Worm (Caenorhabditis elegans) whole organism, early embryonic: Measurements from ENCODE around the gene nhr-212.

Experiments
- B0310.2 ChIP-seq: sonication (generic microtip); optimal IDR thresholded peaks from 2 replicates; lab custom pipeline; 2016; ENCODE audit warnings: mild to moderate bottlenecking, missing genetic modification characterization, missing compliant biosample characterization
- F13C5.2 ChIP-seq: sonication (generic microtip); optimal IDR thresholded peaks from 2 replicates; lab custom pipeline; 2017; ENCODE audit warnings: mild to moderate bottlenecking, missing genetic modification characterization, inconsistent platforms, missing compliant biosample characterization
- aly-1 ChIP-seq: sonication (generic microtip); optimal IDR thresholded peaks from 2 replicates; lab custom pipeline; 2016; ENCODE audit warnings: missing genetic modification characterization, missing compliant biosample characterization
- ama-1 ChIP-seq: fragments of 150-350 bp; optimal IDR thresholded peaks from 2 replicates; lab custom pipeline; 2014
- ceh-13 ChIP-seq: fragments of 200-800 bp; sonication (Bioruptor generic); optimal IDR thresholded peaks from 2 replicates; lab custom pipeline; 2018; ENCODE audit warnings: mild to moderate bottlenecking, missing genetic modification characterization, missing compliant biosample characterization
- ceh-36 ChIP-seq: sonication (generic microtip); optimal IDR thresholded peaks from 2 replicates; lab custom pipeline; 2016; ENCODE audit warnings: missing genetic modification characterization, inconsistent platforms, missing compliant biosample characterization
- ets-7 ChIP-seq: sonication (generic microtip); optimal IDR thresholded peaks from 2 replicates; lab custom pipeline; 2016; ENCODE audit warnings: missing genotype, missing genetic modification characterization, missing compliant biosample characterization
- flt-1 ChIP-seq: fragments of 200-800 bp; sonication (Bioruptor generic); IDR thresholded peaks from 2 replicates; pipeline ENCODE4 v1.3.6; 2022; ENCODE audit warnings: missing genetic modification characterization, missing compliant biosample characterization
- hmbx-1 ChIP-seq: sonication (generic microtip); optimal IDR thresholded peaks from 2 replicates; lab custom pipeline; 2016; ENCODE audit warnings: mild to moderate bottlenecking, missing genetic modification characterization, missing compliant biosample characterization
- hmg-4 ChIP-seq: fragments of 200-800 bp; sonication (Bioruptor generic); optimal IDR thresholded peaks from 2 replicates; lab custom pipeline; 2018; ENCODE audit warnings: mild to moderate bottlenecking, missing genetic modification characterization, missing compliant biosample characterization
- hnd-1 ChIP-seq: sonication (generic microtip); optimal IDR thresholded peaks from 2 replicates; lab custom pipeline; 2016; ENCODE audit warnings: missing genetic modification characterization, missing compliant biosample characterization
- pes-1 ChIP-seq: fragments of 200-800 bp; sonication (Bioruptor generic); IDR thresholded peaks from 2 replicates; pipeline ENCODE4 v1.3.6; 2022; ENCODE audit warnings: missing genetic modification reagents, missing genetic modification characterization, missing compliant biosample characterization
- scrt-1 ChIP-seq: fragments of 200-800 bp; sonication (Bioruptor generic); IDR thresholded peaks from 2 replicates; pipeline ENCODE4 v1.3.6; 2022; ENCODE audit warnings: missing genetic modification characterization, missing compliant biosample characterization
- sea-1 ChIP-seq: fragments of 200-800 bp; sonication (Bioruptor generic); conservative IDR thresholded peaks from 2 replicates; pipeline ENCODE4 v1.3.6; 2022; ENCODE audit warnings: missing genetic modification characterization, missing compliant biosample characterization
- tbx-11 ChIP-seq: fragments of 200-800 bp; sonication (Bioruptor generic); IDR thresholded peaks from 2 replicates; pipeline ENCODE4 v1.3.6; 2022; ENCODE audit warnings: missing genetic modification characterization, missing compliant biosample characterization
- tbx-37 ChIP-seq: fragments of 200-800 bp; sonication (Bioruptor generic); conservative IDR thresholded peaks from 2 replicates; pipeline ENCODE4 v1.3.6; 2022; ENCODE audit warnings: missing genetic modification reagents, missing genetic modification characterization, missing compliant biosample characterization
- tra-4 ChIP-seq: sonication (generic microtip); optimal IDR thresholded peaks from 2 replicates; lab custom pipeline; 2017; ENCODE audit warnings: missing genetic modification characterization, missing compliant biosample characterization

nhr-212 gene

DNA sequence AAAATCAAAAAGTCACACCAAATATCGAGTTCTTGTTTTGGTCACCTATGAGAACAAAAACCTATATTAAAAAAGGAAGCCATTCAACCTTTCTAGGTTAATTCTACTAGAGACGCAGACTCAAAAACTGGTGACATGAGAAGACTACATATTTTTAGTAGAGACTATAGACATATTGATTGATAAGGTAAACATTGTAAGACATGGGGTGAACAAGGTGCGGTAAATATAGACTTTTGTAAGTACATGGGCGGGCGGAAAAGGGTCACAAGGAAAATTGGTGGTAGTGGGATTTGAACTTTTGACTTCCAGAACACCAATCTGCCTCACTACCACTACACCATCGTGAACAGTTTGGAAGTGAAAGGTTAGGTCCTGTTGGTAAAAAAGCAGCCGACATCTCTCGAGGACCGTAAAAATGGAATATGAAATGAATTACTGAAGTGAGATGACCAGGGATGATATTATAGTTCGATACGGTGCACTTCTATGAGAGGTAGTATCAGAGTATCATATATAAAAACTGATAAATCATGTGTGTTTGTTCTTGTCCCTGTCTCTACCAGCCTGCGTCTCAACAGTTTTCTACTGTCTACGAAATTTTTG lies at the start of gene nhr-212:
TSS of gene nhr-212 (plus strand) at position 573 of the 606 bp plus-strand sequence.
- no peak for TF ChIP-seq flt-1
- TF ChIP-seq F13C5.2 (tag; lab: Kevin White, UChicago), result no peak
- no peak for TF ChIP-seq sea-1 (GFP tag; lab: Robert Waterston, UW)
- no peak for TF ChIP-seq scrt-1 (GFP tag; lab: Robert Waterston, UW)
- no peak for TF ChIP-seq tbx-37 (GFP tag; lab: Robert Waterston, UW)
- TF ChIP-seq tbx-11, result no peak
- no peak for TF ChIP-seq B0310.2 (tag; lab: Kevin White, UChicago)
- TF ChIP-seq hmbx-1 (tag; lab: Kevin White, UChicago), result no peak
- no peak for TF ChIP-seq ets-7
- no peak for TF ChIP-seq ceh-13 (GFP tag; lab: Kevin White, UChicago)
- no peak for TF ChIP-seq hmg-4 (GFP tag; lab: Kevin White, UChicago)
- TF ChIP-seq aly-1 (tag; lab: Kevin White, UChicago), result no peak
- no peak for TF ChIP-seq tra-4 (tag; lab: Kevin White, UChicago)
- TF ChIP-seq ama-1 (lab: Kevin White, UChicago), result no peak
- no peak for TF ChIP-seq ceh-36 (tag; lab: Kevin White, UChicago)
- no peak for TF ChIP-seq pes-1

DNA sequence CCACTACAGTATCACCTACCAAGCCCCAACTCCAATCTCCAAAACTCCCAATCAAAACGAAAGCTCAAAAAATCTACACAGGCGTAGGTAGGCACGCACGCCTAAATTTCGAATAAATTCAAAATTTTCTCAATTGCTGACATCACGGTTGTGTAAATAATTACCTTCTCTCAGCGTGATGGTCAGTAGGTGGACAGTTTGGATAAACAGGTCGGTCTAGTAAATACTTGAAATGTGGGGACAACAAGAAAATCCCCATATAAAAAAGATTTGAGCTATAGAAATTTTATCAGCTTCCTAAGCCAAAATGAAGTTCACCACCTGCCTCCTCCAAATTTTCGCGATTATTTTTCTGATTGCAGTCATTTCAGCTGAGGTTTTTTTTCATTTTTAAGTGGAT lies 46.6 kb upstream of the nhr-212 start, which contains the start of gene B0554.1:
TSS of gene B0554.1 (plus strand) at position 301 of the 400 bp plus-strand sequence.
- no peak for TF ChIP-seq pes-1
- no peak for TF ChIP-seq flt-1
- no peak for TF ChIP-seq B0310.2 (tag; lab: Kevin White, UChicago)
- no peak for TF ChIP-seq ama-1 (lab: Kevin White, UChicago)
- no peak for TF ChIP-seq hmbx-1 (tag; lab: Kevin White, UChicago)
- TF ChIP-seq scrt-1 (GFP tag; lab: Robert Waterston, UW), result no peak
- TF ChIP-seq aly-1 (tag; lab: Kevin White, UChicago), result no peak
- no peak for TF ChIP-seq F13C5.2 (tag; lab: Kevin White, UChicago)
- no peak for TF ChIP-seq hmg-4 (GFP tag; lab: Kevin White, UChicago)

DNA sequence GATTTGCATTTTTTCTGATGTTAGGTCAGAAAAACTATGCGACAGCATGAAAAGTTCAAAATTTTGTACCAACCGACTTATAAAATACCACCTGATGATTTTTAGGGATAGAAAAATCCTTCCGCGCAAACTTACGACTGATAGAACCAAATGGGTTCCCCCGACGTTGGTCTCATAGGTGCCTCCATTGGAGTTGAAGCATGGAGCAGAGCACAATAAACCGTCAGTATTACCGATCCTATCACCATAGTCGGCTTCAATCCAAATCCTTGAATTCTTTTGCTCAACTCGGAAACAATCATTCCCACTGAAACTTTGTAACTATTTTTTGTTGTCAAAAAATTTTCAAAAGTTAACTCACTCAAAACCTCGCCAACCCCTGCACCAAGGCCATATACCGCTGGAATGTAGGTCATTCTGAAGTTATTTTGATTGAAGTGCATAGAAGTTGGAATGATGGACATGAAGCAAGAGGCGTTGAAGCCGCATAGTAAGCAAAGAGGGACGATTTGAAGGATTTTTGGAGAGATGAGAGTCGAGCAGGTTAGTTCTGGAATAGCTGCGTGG lies 45.4 kb upstream of the nhr-212 start:
- TF ChIP-seq pes-1, result no peak
- no peak for TF ChIP-seq ets-7
- no peak for TF ChIP-seq hnd-1 (tag; lab: Kevin White, UChicago)
- no peak for TF ChIP-seq ceh-36 (tag; lab: Kevin White, UChicago)
- TF ChIP-seq hmg-4 (GFP tag; lab: Kevin White, UChicago), result no peak
- no peak for TF ChIP-seq F13C5.2 (tag; lab: Kevin White, UChicago)
- no peak for TF ChIP-seq B0310.2 (tag; lab: Kevin White, UChicago)
- no peak for TF ChIP-seq flt-1
- TF ChIP-seq ama-1 (lab: Kevin White, UChicago), result no peak
- TF ChIP-seq tbx-37 (GFP tag; lab: Robert Waterston, UW), result no peak
- TF ChIP-seq sea-1 (GFP tag; lab: Robert Waterston, UW), result no peak
- no peak for TF ChIP-seq tbx-11
- no peak for TF ChIP-seq hmbx-1 (tag; lab: Kevin White, UChicago)
- TF ChIP-seq tra-4 (tag; lab: Kevin White, UChicago), result no peak
- TF ChIP-seq ceh-13 (GFP tag; lab: Kevin White, UChicago), result no peak
- TF ChIP-seq aly-1 (tag; lab: Kevin White, UChicago), result no peak
- no peak for TF ChIP-seq scrt-1 (GFP tag; lab: Robert Waterston, UW)

DNA sequence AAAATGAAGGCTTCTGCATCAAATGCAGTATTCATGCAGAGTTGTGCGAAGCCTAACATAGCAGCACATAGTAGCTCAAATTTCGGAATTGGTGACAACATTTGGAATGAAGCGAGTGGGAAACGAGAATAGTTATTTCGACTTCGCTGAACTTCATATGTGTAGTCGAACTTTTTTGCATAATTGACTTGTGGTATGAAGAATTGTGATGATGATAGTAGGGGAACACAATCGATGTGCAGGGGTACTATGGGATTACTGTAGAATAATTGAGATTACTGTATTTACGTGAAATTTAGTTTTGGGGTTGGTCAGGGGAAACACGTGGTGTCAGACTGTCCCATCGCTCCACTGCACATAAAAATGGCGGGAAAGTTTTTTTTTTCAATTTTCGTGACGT lies 43.7 kb upstream of the nhr-212 start, which contains the start of gene B0554.7:
TSS of gene B0554.7 (minus strand) at position 101 of the 400 bp plus-strand sequence.
- no peak for TF ChIP-seq pes-1
- TF ChIP-seq F13C5.2 (tag; lab: Kevin White, UChicago), result no peak
- TF ChIP-seq tbx-11, result no peak
- no peak for TF ChIP-seq scrt-1 (GFP tag; lab: Robert Waterston, UW)
- no peak for TF ChIP-seq aly-1 (tag; lab: Kevin White, UChicago)
- no peak for TF ChIP-seq ets-7
- no peak for TF ChIP-seq flt-1

DNA sequence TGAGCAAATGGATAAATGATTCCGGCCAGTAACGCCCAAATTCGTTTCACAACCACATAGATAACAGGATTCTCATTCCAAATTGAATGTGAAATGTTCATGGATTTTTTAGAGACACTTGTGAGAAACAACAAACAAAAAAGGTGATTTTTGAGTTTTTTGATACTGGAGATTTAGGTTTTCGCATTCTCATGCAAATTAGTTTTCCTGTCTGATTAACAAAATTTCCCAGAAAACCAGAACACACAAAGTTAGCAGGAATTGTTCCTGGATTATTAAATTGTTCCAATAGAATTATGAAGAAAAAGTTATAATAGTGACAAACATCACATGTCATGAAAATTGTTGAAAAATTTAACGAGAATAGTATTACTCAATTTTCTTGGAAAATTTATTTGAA lies 41.5 kb upstream of the nhr-212 start, which contains the start of gene srh-33:
TSS of gene srh-33 (minus strand) at position 101 of the 400 bp plus-strand sequence.
- TF ChIP-seq tbx-37 (GFP tag; lab: Robert Waterston, UW), result no peak
- TF ChIP-seq aly-1 (tag; lab: Kevin White, UChicago), result no peak
- TF ChIP-seq B0310.2 (tag; lab: Kevin White, UChicago), result no peak
- no peak for TF ChIP-seq scrt-1 (GFP tag; lab: Robert Waterston, UW)
- TF ChIP-seq ceh-13 (GFP tag; lab: Kevin White, UChicago), result no peak
- TF ChIP-seq ets-7, result no peak

DNA sequence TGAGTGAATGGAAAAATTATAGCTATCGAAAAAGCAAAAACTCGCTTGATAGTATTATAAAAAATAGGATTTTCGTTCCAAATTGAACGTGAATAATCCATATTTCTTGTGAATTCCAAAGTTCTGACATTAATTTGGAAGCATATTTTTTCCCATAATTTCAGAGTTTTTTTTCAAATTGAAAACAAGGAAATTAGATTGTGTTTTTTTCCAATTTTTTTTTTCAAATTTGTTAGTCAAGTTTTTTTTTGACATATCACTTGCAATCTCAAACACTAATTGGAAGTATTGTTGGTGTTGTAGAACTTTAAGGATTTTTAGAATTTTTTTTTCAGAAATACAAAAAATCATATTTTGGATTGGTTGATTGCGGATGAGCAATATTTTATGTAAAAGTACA lies 38.1 kb upstream of the nhr-212 start, which contains the start of gene srh-34:
TSS of gene srh-34 (minus strand) at position 101 of the 400 bp plus-strand sequence.
- TF ChIP-seq tbx-37 (GFP tag; lab: Robert Waterston, UW) (no peak), ama-1 (lab: Kevin White, UChicago) (no peak), hmg-4 (GFP tag; lab: Kevin White, UChicago) (no peak), sea-1 (GFP tag; lab: Robert Waterston, UW) (no peak), tra-4 (tag; lab: Kevin White, UChicago) (no peak), F13C5.2 (tag; lab: Kevin White, UChicago) (no peak), pes-1 (no peak), hmbx-1 (tag; lab: Kevin White, UChicago) (no peak), tbx-11 (no peak), ceh-36 (tag; lab: Kevin White, UChicago) (no peak), B0310.2 (tag; lab: Kevin White, UChicago) (no peak), flt-1 (no peak), ets-7 (no peak)

DNA sequence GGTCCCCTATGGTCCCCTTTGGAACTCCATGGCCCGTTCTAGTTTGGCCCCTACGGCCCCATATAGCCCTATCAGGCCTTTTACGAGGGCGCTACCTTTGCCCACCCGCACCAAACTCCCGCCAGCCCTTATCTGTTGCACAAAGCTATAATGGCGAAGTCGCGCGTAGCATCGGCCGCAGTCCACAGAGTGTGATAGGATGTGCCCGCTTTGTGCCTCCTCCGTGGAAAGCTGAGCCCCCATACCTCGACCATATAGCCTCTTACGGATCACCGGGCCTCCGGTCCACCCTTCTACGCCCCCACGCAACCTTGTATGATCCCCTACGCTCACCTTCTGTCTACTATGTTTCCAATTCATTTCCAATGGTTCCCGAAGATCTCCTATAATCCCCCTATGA lies 37.7 kb upstream of the nhr-212 start:
- no peak for TF ChIP-seq ama-1 (lab: Kevin White, UChicago)
- TF ChIP-seq sea-1 (GFP tag; lab: Robert Waterston, UW), result no peak
- peak; percentile 23 for TF ChIP-seq hmg-4 (GFP tag; lab: Kevin White, UChicago)
- TF ChIP-seq B0310.2 (tag; lab: Kevin White, UChicago), result no peak
